Fruit fly (Drosophila melanogaster) whole organism, wandering third instar larva: ENCODE data around the gene yellow-e3.

Experiments used
- Abd-B ChIP-seq: fragments of >200 bp; optimal IDR thresholded peaks from 2 replicates; lab custom pipeline; 2017; ENCODE audit warnings: missing biosample characterization, missing genetic modification characterization
- CG32264 ChIP-seq: fragments of 200-800 bp; sonication (Bioruptor generic); optimal IDR thresholded peaks from 2 replicates; lab custom pipeline; 2016; ENCODE audit warnings: missing biosample characterization, missing genetic modification characterization
- CG9705 ChIP-seq: fragments of 200-800 bp; sonication (Bioruptor generic); optimal IDR thresholded peaks from 2 replicates; lab custom pipeline; 2018; ENCODE audit warnings: missing biosample characterization, mild to moderate bottlenecking, missing genetic modification characterization
- CrebA ChIP-seq: fragments of 200-800 bp; sonication (Bioruptor generic); optimal IDR thresholded peaks from 2 replicates; lab custom pipeline; 2016; ENCODE audit warnings: missing biosample characterization, mild to moderate bottlenecking, missing genetic modification characterization, borderline replicate concordance
- Dfd ChIP-seq: fragments of >200 bp; optimal IDR thresholded peaks from 2 replicates; lab custom pipeline; 2017; ENCODE audit warnings: missing biosample characterization, missing genetic modification characterization
- Dif ChIP-seq: fragments of 200-275, 200-300 bp; sonication (Bioruptor generic); optimal IDR thresholded peaks from 2 replicates; lab custom pipeline; 2018; ENCODE audit warnings: missing biosample characterization, missing genetic modification characterization; ENCODE audit not compliant: partially characterized antibody
- GATAd ChIP-seq: sonication (Bioruptor generic); optimal IDR thresholded peaks from 2 replicates; lab custom pipeline; 2016; ENCODE audit warnings: missing biosample characterization, missing genetic modification characterization
- HLH106 ChIP-seq: fragments of 200-800 bp; optimal IDR thresholded peaks from 3 replicates; lab custom pipeline; 2019; ENCODE audit warnings: missing biosample characterization, mild to moderate bottlenecking, missing genetic modification characterization, moderate library complexity
- Hnf4 ChIP-seq: fragments of 200-800 bp; sonication (Bioruptor generic); optimal IDR thresholded peaks from 2 replicates; lab custom pipeline; 2016; ENCODE audit warnings: missing biosample characterization, mild to moderate bottlenecking, missing genetic modification characterization
- Hr78 ChIP-seq: fragments of >200 bp; optimal IDR thresholded peaks from 2 replicates; lab custom pipeline; 2017; ENCODE audit warnings: missing biosample characterization, missing genetic modification characterization
- Hr83 ChIP-seq: fragments of 200-300 bp; sonication (Bioruptor generic); optimal IDR thresholded peaks from 2 replicates; lab custom pipeline; 2016; ENCODE audit warnings: missing biosample characterization, mild to moderate bottlenecking, missing genetic modification characterization, moderate library complexity; ENCODE audit not compliant: poor library complexity, severe bottlenecking
- Jra ChIP-seq: sonication (Bioruptor generic); optimal IDR thresholded peaks from 2 replicates; lab custom pipeline; 2016; ENCODE audit warnings: missing biosample characterization, missing genetic modification characterization
- Mio ChIP-seq: sonication (Bioruptor generic); optimal IDR thresholded peaks from 2 replicates; lab custom pipeline; 2016; ENCODE audit warnings: missing biosample characterization, missing genetic modification characterization
- Myc ChIP-seq: fragments of >200 bp; optimal IDR thresholded peaks from 2 replicates; lab custom pipeline; 2017
- N ChIP-seq: fragments of >200 bp; optimal IDR thresholded peaks from 2 replicates; lab custom pipeline; 2018; ENCODE audit warnings: missing biosample characterization, missing external identifiers, missing genetic modification characterization
- OdsH ChIP-seq: fragments of 200-800 bp; sonication (Bioruptor generic); optimal IDR thresholded peaks from 2 replicates; lab custom pipeline; 2016; ENCODE audit warnings: missing biosample characterization, mild to moderate bottlenecking, missing genetic modification characterization
- Rel ChIP-seq, 2 experiments: fragments of 200-800 bp; sonication (Bioruptor generic) in 1 of 2; optimal IDR thresholded peaks; 2 replicates in 1 of 2; 3 replicates in 1 of 2; lab custom pipeline; 2016 to 2019; ENCODE audit warnings: mild to moderate bottlenecking in 2 of 2, missing biosample characterization in 2 of 2, missing genetic modification characterization in 2 of 2, moderate library complexity in 1 of 2
- Sp1 ChIP-seq: fragments of 200-800 bp; sonication (Bioruptor generic); optimal IDR thresholded peaks from 3 replicates; lab custom pipeline; 2019; ENCODE audit warnings: missing biosample characterization, mild to moderate bottlenecking, missing genetic modification characterization, moderate library complexity
- Vsx2 ChIP-seq: fragments of 200-300, 225-300 bp; sonication (Bioruptor generic); optimal IDR thresholded peaks from 2 replicates; lab custom pipeline; 2018; ENCODE audit warnings: missing biosample characterization, missing genetic modification characterization; ENCODE audit not compliant: partially characterized antibody
- br ChIP-seq: fragments of 200-800 bp; sonication (Bioruptor generic); optimal IDR thresholded peaks from 2 replicates; lab custom pipeline; 2016; ENCODE audit warnings: missing biosample characterization, missing genetic modification characterization
- brk ChIP-seq: fragments of 200-800 bp; sonication (Bioruptor generic); optimal IDR thresholded peaks from 2 replicates; lab custom pipeline; 2016; ENCODE audit warnings: missing biosample characterization, mild to moderate bottlenecking, missing genetic modification characterization
- dl ChIP-seq, 2 experiments: fragments of 175-275, 200-275 bp in 1 of 2; fragments of 200-275 bp in 1 of 2; sonication (Bioruptor generic); optimal IDR thresholded peaks; lab custom pipeline; 2018; ENCODE audit warnings: mild to moderate bottlenecking in 2 of 2, missing biosample characterization in 2 of 2, missing genetic modification characterization in 2 of 2, moderate library complexity in 2 of 2; ENCODE audit not compliant: partially characterized antibody in 2 of 2, insufficient read depth in 1 of 2
- dmrt93B ChIP-seq: fragments of 200-800 bp; sonication (Bioruptor generic); optimal IDR thresholded peaks from 2 replicates; lab custom pipeline; 2018; ENCODE audit warnings: missing biosample characterization, mild to moderate bottlenecking, missing genetic modification characterization
- dsf ChIP-seq: sonication (Bioruptor generic); optimal IDR thresholded peaks from 2 replicates; lab custom pipeline; 2016; ENCODE audit warnings: missing biosample characterization, missing genetic modification characterization, borderline replicate concordance
- ey ChIP-seq: fragments of 200-800 bp; sonication (Bioruptor generic); optimal IDR thresholded peaks from 2 replicates; lab custom pipeline; 2016; ENCODE audit warnings: missing biosample characterization, missing genetic modification characterization
- foxo ChIP-seq, 2 experiments: fragments of 200-800 bp; sonication (Bioruptor generic); optimal IDR thresholded peaks; 2 replicates in 1 of 2; 3 replicates in 1 of 2; lab custom pipeline; 2016 to 2017; ENCODE audit warnings: missing biosample characterization in 2 of 2, missing genetic modification characterization in 2 of 2
- fru ChIP-seq: fragments of 200-800 bp; sonication (Bioruptor generic); optimal IDR thresholded peaks from 3 replicates; lab custom pipeline; 2016; ENCODE audit warnings: missing biosample characterization, mild to moderate bottlenecking, missing genetic modification characterization
- h ChIP-seq: fragments of 200-800 bp; sonication (Bioruptor generic); optimal IDR thresholded peaks from 3 replicates; lab custom pipeline; 2016; ENCODE audit warnings: missing biosample characterization, mild to moderate bottlenecking, missing genetic modification characterization
- jim ChIP-seq: fragments of 175-275, 200-325 bp; sonication (Bioruptor generic); optimal IDR thresholded peaks from 2 replicates; lab custom pipeline; 2016; ENCODE audit warnings: missing biosample characterization, mild to moderate bottlenecking, missing genetic modification characterization
- lola ChIP-seq: fragments of >200 bp; optimal IDR thresholded peaks from 2 replicates; lab custom pipeline; 2017; ENCODE audit warnings: missing biosample characterization, missing genetic modification characterization
- pan ChIP-seq: fragments of >200 bp; optimal IDR thresholded peaks from 2 replicates; lab custom pipeline; 2017
- psq ChIP-seq: fragments of 200-800 bp; sonication (Bioruptor generic); optimal IDR thresholded peaks from 3 replicates; lab custom pipeline; 2017; ENCODE audit warnings: missing biosample characterization, mild to moderate bottlenecking, missing genetic modification characterization, moderate library complexity
- rgr ChIP-seq: fragments of 200-800 bp; sonication (Bioruptor generic); optimal IDR thresholded peaks from 3 replicates; lab custom pipeline; 2016; ENCODE audit warnings: missing biosample characterization, mild to moderate bottlenecking, missing genetic modification characterization
- sage ChIP-seq: fragments of 200-800 bp; sonication (Bioruptor generic); optimal IDR thresholded peaks from 2 replicates; lab custom pipeline; 2016; ENCODE audit warnings: missing biosample characterization, mild to moderate bottlenecking, missing genetic modification characterization
- sv ChIP-seq: fragments of 200-800 bp; sonication (Bioruptor generic); optimal IDR thresholded peaks from 3 replicates; lab custom pipeline; 2016; ENCODE audit warnings: missing biosample characterization, missing genetic modification characterization
- tai ChIP-seq: sonication (Bioruptor generic); optimal IDR thresholded peaks from 2 replicates; lab custom pipeline; 2016; ENCODE audit warnings: missing biosample characterization, missing genetic modification characterization
- usp ChIP-seq: fragments of >200 bp; optimal IDR thresholded peaks from 2 replicates; lab custom pipeline; 2017; ENCODE audit warnings: missing biosample characterization, missing genetic modification characterization
- woc ChIP-seq: sonication (Bioruptor generic); optimal IDR thresholded peaks from 2 replicates; lab custom pipeline; 2016; ENCODE audit warnings: missing biosample characterization, mild to moderate bottlenecking, missing genetic modification characterization

Gene yellow-e3

dm6 chr3R:13365665-13366414, 38.8 kb downstream of the yellow-e3 start:
- TF ChIP-seq N (GFP tag; lab: Kevin White, UChicago) (no peak), woc (GFP tag; lab: Kevin White, UChicago) (no peak), foxo (GFP tag; optimal IDR thresholded peaks at IDR 0.05; lab: Kevin White, UChicago) (no peak), lola (GFP tag; lab: Kevin White, UChicago) (no peak), OdsH (GFP tag; lab: Kevin White, UChicago) (no peak), fru (GFP tag; lab: Kevin White, UChicago) (no peak), Mio (GFP tag; lab: Kevin White, UChicago) (no peak), Dif (GFP tag; lab: Kevin White, UChicago) (no peak), Rel (GFP tag; optimal IDR thresholded peaks at IDR 0.05; lab: Kevin White, UChicago) (no peak), Rel (tag; optimal IDR thresholded peaks at IDR 0.05; lab: Kevin White, UChicago) (no peak), pan (lab: Kevin White, UChicago) (no peak), Abd-B (GFP tag; lab: Kevin White, UChicago) (no peak), GATAd (GFP tag; lab: Kevin White, UChicago) (no peak), h (GFP tag; lab: Kevin White, UChicago) (no peak), brk (GFP tag; lab: Kevin White, UChicago) (no peak), Hr83 (no peak), ey (GFP tag; lab: Kevin White, UChicago) (no peak), CrebA (GFP tag; lab: Kevin White, UChicago) (no peak)

dm6 chr3R:13364175-13365174, 40.2 kb downstream of the yellow-e3 start, which contains the start of gene Dic1:
Gene Dic1 (plus strand): TSS chr3R:13364938.
- peak; percentile 97 for TF ChIP-seq dmrt93B
- TF ChIP-seq woc (GFP tag; lab: Kevin White, UChicago): peak; percentile 88
- TF ChIP-seq Sp1: peak; percentile 98
- peak; percentile 95 for TF ChIP-seq ey (GFP tag; lab: Kevin White, UChicago)
- TF ChIP-seq Vsx2 (GFP tag; lab: Kevin White, UChicago): peak; percentile 93
- TF ChIP-seq lola (GFP tag; lab: Kevin White, UChicago): no peak
- no peak for TF ChIP-seq N (GFP tag; lab: Kevin White, UChicago)
- peak; percentile 90 for TF ChIP-seq Hr83
- TF ChIP-seq CG9705 (GFP tag; lab: Kevin White, UChicago): peak; percentile 91
- peak; percentile 97 for TF ChIP-seq fru (GFP tag; lab: Kevin White, UChicago)
- peak; percentile 96 for TF ChIP-seq psq (GFP tag; lab: Kevin White, UChicago)
- TF ChIP-seq jim: no peak
- peak; percentile 72 for TF ChIP-seq dsf (GFP tag; lab: Kevin White, UChicago)
- no peak for TF ChIP-seq Myc (lab: Kevin White, UChicago)
- peak; percentile 87 for TF ChIP-seq Jra (GFP tag; lab: Kevin White, UChicago)
- no peak for TF ChIP-seq Hr78 (GFP tag; lab: Kevin White, UChicago)
- peak; percentile 91 for TF ChIP-seq Rel (GFP tag; optimal IDR thresholded peaks at IDR 0.05; lab: Kevin White, UChicago)
- TF ChIP-seq Rel (tag; optimal IDR thresholded peaks at IDR 0.05; lab: Kevin White, UChicago): peak; percentile 58
- TF ChIP-seq h (GFP tag; lab: Kevin White, UChicago): peak; percentile 97
- TF ChIP-seq CrebA (GFP tag; lab: Kevin White, UChicago): peak; percentile 74
- TF ChIP-seq Hnf4: peak; percentile 90
- peak; percentile 93 to 94 for TF ChIP-seq dl (GFP tag; optimal IDR thresholded peaks at IDR 0.05; lab: Kevin White, UChicago; ENCODE audit: insufficient read depth in 1 of 2, partially characterized antibody in 2 of 2)
- TF ChIP-seq sage (GFP tag; lab: Kevin White, UChicago): peak; percentile 83
- TF ChIP-seq sv (GFP tag; lab: Kevin White, UChicago): peak; percentile 97
- peak; percentile 42 for TF ChIP-seq Mio (GFP tag; lab: Kevin White, UChicago)
- peak; percentile 96 for TF ChIP-seq HLH106 (tag; lab: Kevin White, UChicago)
- peak; percentile 98 for TF ChIP-seq OdsH (GFP tag; lab: Kevin White, UChicago)
- TF ChIP-seq tai: peak; percentile 93
- peak; percentile 93 for TF ChIP-seq Dfd (GFP tag; lab: Kevin White, UChicago)
- TF ChIP-seq GATAd (GFP tag; lab: Kevin White, UChicago): peak; percentile 39
- peak; percentile 96 for TF ChIP-seq br
- peak; percentile 92 for TF ChIP-seq brk (GFP tag; lab: Kevin White, UChicago)
- peak in 1 of 2 experiments; percentile 98 for TF ChIP-seq foxo (GFP tag; optimal IDR thresholded peaks at IDR 0.05; lab: Kevin White, UChicago)
- TF ChIP-seq CG32264: peak; percentile 88
- no peak for TF ChIP-seq usp (GFP tag; lab: Kevin White, UChicago)
- no peak for TF ChIP-seq pan (lab: Kevin White, UChicago)
- peak; percentile 97 for TF ChIP-seq rgr (GFP tag; lab: Kevin White, UChicago)
- TF ChIP-seq Abd-B (GFP tag; lab: Kevin White, UChicago): no peak
- TF ChIP-seq Dif (GFP tag; lab: Kevin White, UChicago): peak; percentile 96
- TF ChIP-seq, all 38 proteins: peak for 30
